Fruit fly (Drosophila melanogaster) whole organism: ENCODE results near the gene CG42232.

Experiments used
- CG8478 ChIP-seq: fragments of >200 bp; optimal IDR thresholded peaks from 2 replicates; lab custom pipeline; 2018; ENCODE audit warnings: inconsistent platforms
- Dll ChIP-seq: fragments of >200 bp; optimal IDR thresholded peaks from 2 replicates; lab custom pipeline; 2017
- EcR ChIP-seq, 2 experiments: fragments of >200 bp; optimal IDR thresholded peaks; 2 replicates each; lab custom pipeline; 2017; ENCODE audit warnings: missing biosample characterization in 2 of 2, missing genetic modification characterization in 2 of 2, missing genetic modification reagents in 2 of 2
- pan ChIP-seq: fragments of >200 bp; optimal IDR thresholded peaks from 2 replicates; lab custom pipeline; 2017
- psq ChIP-seq: fragments of >200 bp; optimal IDR thresholded peaks from 2 replicates; lab custom pipeline; 2017
- usp ChIP-seq: fragments of >200 bp; optimal IDR thresholded peaks from 2 replicates; lab custom pipeline; 2017; ENCODE audit warnings: missing biosample characterization, missing genetic modification characterization, mixed read lengths

- no peak for TF ChIP-seq EcR (GFP tag; optimal IDR thresholded peaks at IDR 0.05; lab: Kevin White, UChicago)
- TF ChIP-seq pan (lab: Kevin White, UChicago), result no peak
- TF ChIP-seq CG8478 (lab: Kevin White, UChicago), result no peak
- no peak for TF ChIP-seq Dll (lab: Kevin White, UChicago)
- no peak for TF ChIP-seq psq (lab: Kevin White, UChicago)
- TF ChIP-seq usp (GFP tag; lab: Kevin White, UChicago), result no peak
Observed at dm6 chr3R:16504541-16504940, 35.1 kb upstream of the CG42232 start.
